Worm (Caenorhabditis elegans): Measurements from ENCODE around the gene F28A12.3.
A peak's percentile ranks its signal among the peaks of the same experiment; 100 is the strongest.

The F28A12.3 gene

ce11 chrV:8632788-8633187 is 8.4 kb downstream of the F28A12.3 start:
- TF ChIP-seq unc-98 (GFP tag; IDR thresholded peaks at IDR 0.05) (no peak), ceh-88 (GFP tag; IDR thresholded peaks at IDR 0.05) (no peak), nhr-237 (tag; optimal IDR thresholded peaks at IDR 0.05) (no peak), Y116A8C.19 (tag; optimal IDR thresholded peaks at IDR 0.05; ENCODE audit: borderline replicate concordance) (no peak), nhr-85 (tag) (no peak), ceh-8 (GFP tag; optimal IDR thresholded peaks at IDR 0.05) (no peak), snu-23 (GFP tag; optimal IDR thresholded peaks at IDR 0.05) (no peak), elt-3 (tag; optimal IDR thresholded peaks at IDR 0.05) (no peak), sox-4 (tag; optimal IDR thresholded peaks at IDR 0.05) (no peak), tlp-1 (tag; optimal IDR thresholded peaks at IDR 0.05) (no peak), egl-27 (tag; optimal IDR thresholded peaks at IDR 0.05) (no peak), C34B4.2 (tag; optimal IDR thresholded peaks at IDR 0.05) (no peak), nhr-20 (tag; optimal IDR thresholded peaks at IDR 0.05) (no peak), ceh-63 (GFP tag; optimal IDR thresholded peaks at IDR 0.05) (no peak), ces-1 (GFP tag; optimal IDR thresholded peaks at IDR 0.05) (no peak), ztf-4 (tag; optimal IDR thresholded peaks at IDR 0.05) (no peak), ceh-90 (tag; optimal IDR thresholded peaks at IDR 0.05) (no peak)

ce11 chrV:8631277-8631765 is 9.8 kb downstream of the F28A12.3 start, which contains the start of gene atg-18:
Gene atg-18 (minus strand): TSS chrV:8631327.
- TF ChIP-seq sup-37 (GFP tag; optimal IDR thresholded peaks at IDR 0.05) = no peak
- no peak for TF ChIP-seq pag-3 (tag; optimal IDR thresholded peaks at IDR 0.05; ENCODE audit: borderline replicate concordance, insufficient read depth)
- TF ChIP-seq jun-1 (tag; optimal IDR thresholded peaks at IDR 0.05) = no peak
- peak; percentile 19 for TF ChIP-seq aha-1 (tag; optimal IDR thresholded peaks at IDR 0.05)
- peak; percentile 34 for TF ChIP-seq snpc-4 (tag; optimal IDR thresholded peaks at IDR 0.05)
- TF ChIP-seq grh-1 (GFP tag; IDR thresholded peaks at IDR 0.05) = peak; percentile 59
- TF ChIP-seq pqm-1 (tag; optimal IDR thresholded peaks at IDR 0.05) = no peak
- TF ChIP-seq tbx-2 (tag; optimal IDR thresholded peaks at IDR 0.05) = peak; percentile 77
- peak; percentile 58 for TF ChIP-seq unc-130 (tag; optimal IDR thresholded peaks at IDR 0.05)
- peak; percentile 93 for TF ChIP-seq nhr-85 (tag)
- no peak for TF ChIP-seq lir-3 (tag; optimal IDR thresholded peaks at IDR 0.05; ENCODE audit: poor library complexity)
- TF ChIP-seq rnt-1 (tag; optimal IDR thresholded peaks at IDR 0.05) = peak; percentile 85
- TF ChIP-seq efl-3 (GFP tag; optimal IDR thresholded peaks at IDR 0.05) = no peak
- no peak for TF ChIP-seq ceh-90 (tag; optimal IDR thresholded peaks at IDR 0.05)
- TF ChIP-seq hlh-4 (tag; optimal IDR thresholded peaks at IDR 0.05) = no peak
- no peak for TF ChIP-seq pax-3 (tag; optimal IDR thresholded peaks at IDR 0.05)
- no peak for TF ChIP-seq unc-62 (GFP tag; optimal IDR thresholded peaks at IDR 0.05)
- TF ChIP-seq xbp-1 (tag; optimal IDR thresholded peaks at IDR 0.05) = peak; percentile 70
- TF ChIP-seq tlp-1 (tag; optimal IDR thresholded peaks at IDR 0.05) = no peak
- no peak for TF ChIP-seq fos-1 (tag; optimal IDR thresholded peaks at IDR 0.05)
- no peak for TF ChIP-seq zip-4 (GFP tag; optimal IDR thresholded peaks at IDR 0.05)
- TF ChIP-seq aly-2 (tag; optimal IDR thresholded peaks at IDR 0.05) = no peak
- TF ChIP-seq nhr-90 (tag; optimal IDR thresholded peaks at IDR 0.05; ENCODE audit: poor library complexity) = peak; percentile 74
- no peak for TF ChIP-seq nhr-77 (tag; optimal IDR thresholded peaks at IDR 0.05)
- TF ChIP-seq lsy-2 (tag; optimal IDR thresholded peaks at IDR 0.05) = peak; percentile 69 to 74
- peak; percentile 4 for TF ChIP-seq mef-2 (tag; optimal IDR thresholded peaks at IDR 0.05)
- no peak for TF ChIP-seq ceh-63 (GFP tag; optimal IDR thresholded peaks at IDR 0.05)
- TF ChIP-seq dpl-1 (GFP tag; optimal IDR thresholded peaks at IDR 0.05) = peak; percentile 45 to 63 (median 56)
- TF ChIP-seq nhr-19 (GFP tag; conservative IDR thresholded peaks at IDR 0.05) = peak; percentile 76
- no peak for TF ChIP-seq nhr-84 (tag; optimal IDR thresholded peaks at IDR 0.05)
- TF ChIP-seq C16A3.4 (tag; optimal IDR thresholded peaks at IDR 0.05) = peak; percentile 68
- no peak for TF ChIP-seq alr-1 (tag; optimal IDR thresholded peaks at IDR 0.05; ENCODE audit: borderline replicate concordance)
- no peak for TF ChIP-seq nhr-11 (tag; optimal IDR thresholded peaks at IDR 0.05)
- TF ChIP-seq nhr-47 (tag; optimal IDR thresholded peaks at IDR 0.05) = peak; percentile 79
- TF ChIP-seq egl-13 (tag; optimal IDR thresholded peaks at IDR 0.05) = no peak
- peak; percentile 63 for TF ChIP-seq hpl-2 (GFP tag; optimal IDR thresholded peaks at IDR 0.05)
- peak; percentile 52 for TF ChIP-seq elt-2 (tag; optimal IDR thresholded peaks at IDR 0.05)
- TF ChIP-seq swsn-7 (tag; optimal IDR thresholded peaks at IDR 0.05) = peak; percentile 74
- TF ChIP-seq snu-23 (GFP tag; optimal IDR thresholded peaks at IDR 0.05) = peak; percentile 81
- no peak for TF ChIP-seq ama-1 (optimal IDR thresholded peaks at IDR 0.05)
